Worm (Caenorhabditis elegans) whole organism, mixed stage, embryonic: Measurements from ENCODE around the gene idpp-12.

Source experiments
- M03D4.4 ChIP-seq: sonication (generic microtip); optimal IDR thresholded peaks from 2 replicates; lab custom pipeline; 2017; ENCODE audit warnings: mild to moderate bottlenecking, missing genetic modification characterization, missing compliant biosample characterization
- bed-3 ChIP-seq: fragments of 200-800 bp; sonication (Bioruptor generic); optimal IDR thresholded peaks from 3 replicates; lab custom pipeline; 2018; ENCODE audit warnings: mild to moderate bottlenecking, missing genetic modification characterization, moderate library complexity, missing compliant biosample characterization
- blmp-1 ChIP-seq: fragments of 150-350 bp; optimal IDR thresholded peaks from 2 replicates; lab custom pipeline; 2014; ENCODE audit warnings: missing biosample characterization, missing genetic modification characterization
- ceh-39 ChIP-seq: fragments of 150-350 bp; optimal IDR thresholded peaks from 2 replicates; lab custom pipeline; 2014; ENCODE audit warnings: missing biosample characterization, missing genetic modification characterization
- ceh-43 ChIP-seq: fragments of 200-800 bp; sonication (Bioruptor generic); optimal IDR thresholded peaks from 2 replicates; lab custom pipeline; 2018; ENCODE audit warnings: mild to moderate bottlenecking, missing genetic modification characterization, moderate library complexity, missing compliant biosample characterization
- ceh-83 ChIP-seq: fragments of 200-800 bp; sonication (Bioruptor generic); optimal IDR thresholded peaks from 2 replicates; lab custom pipeline; 2018; ENCODE audit warnings: mild to moderate bottlenecking, missing genetic modification characterization, missing compliant biosample characterization
- ces-1 ChIP-seq: fragments of 150-350 bp; optimal IDR thresholded peaks from 2 replicates; lab custom pipeline; 2014; ENCODE audit warnings: missing biosample characterization, missing genetic modification reagents, missing genetic modification characterization
- cnd-1 ChIP-seq: fragments of 200-800 bp; sonication (Bioruptor generic); optimal IDR thresholded peaks from 2 replicates; lab custom pipeline; 2018; ENCODE audit warnings: mild to moderate bottlenecking, missing genetic modification characterization, missing compliant biosample characterization
- drap-1 ChIP-seq: fragments of 200-800 bp; sonication (Bioruptor generic); optimal IDR thresholded peaks from 3 replicates; lab custom pipeline; 2018; ENCODE audit warnings: mild to moderate bottlenecking, missing genetic modification characterization, missing compliant biosample characterization
- elt-1 ChIP-seq: sonication (generic microtip); optimal IDR thresholded peaks from 2 replicates; lab custom pipeline; 2017; ENCODE audit warnings: missing genetic modification characterization, mild to moderate bottlenecking, missing compliant biosample characterization, antibody characterized with exemption, moderate library complexity, borderline replicate concordance; ENCODE audit not compliant: insufficient read depth
- elt-3 ChIP-seq: fragments of 150-350 bp; optimal IDR thresholded peaks from 2 replicates; lab custom pipeline; 2014; ENCODE audit warnings: missing biosample characterization, missing genetic modification characterization
- flh-1 ChIP-seq: fragments of 200-800 bp; sonication (Bioruptor generic); optimal IDR thresholded peaks from 2 replicates; lab custom pipeline; 2018; ENCODE audit warnings: mild to moderate bottlenecking, missing genetic modification characterization, moderate library complexity, missing compliant biosample characterization
- hlh-1 ChIP-seq: fragments of 150-350 bp; optimal IDR thresholded peaks from 2 replicates; lab custom pipeline; 2014; ENCODE audit warnings: missing biosample characterization, missing genetic modification reagents, missing genetic modification characterization
- lin-13 ChIP-seq: fragments of 150-350 bp; optimal IDR thresholded peaks from 2 replicates; lab custom pipeline; 2014; ENCODE audit warnings: missing biosample characterization, missing genetic modification characterization
- lin-32 ChIP-seq: fragments of 200-800 bp; sonication (Bioruptor generic); optimal IDR thresholded peaks from 2 replicates; lab custom pipeline; 2018; ENCODE audit warnings: mild to moderate bottlenecking, missing genetic modification characterization, missing compliant biosample characterization
- lsy-2 ChIP-seq: fragments of 150-350 bp; optimal IDR thresholded peaks from 2 replicates; lab custom pipeline; 2014; ENCODE audit warnings: missing biosample characterization, missing genetic modification characterization
- mab-5 ChIP-seq: fragments of 150-350 bp; optimal IDR thresholded peaks from 2 replicates; lab custom pipeline; 2014; ENCODE audit warnings: missing biosample characterization, missing genetic modification characterization
- mep-1 ChIP-seq: fragments of 150-350 bp; optimal IDR thresholded peaks from 2 replicates; lab custom pipeline; 2017; ENCODE audit warnings: missing biosample characterization, missing genetic modification reagents, missing genetic modification characterization, inconsistent platforms
- mls-2 ChIP-seq: sonication (generic microtip); optimal IDR thresholded peaks from 2 replicates; lab custom pipeline; 2016; ENCODE audit warnings: mild to moderate bottlenecking, missing genetic modification characterization, moderate library complexity, missing compliant biosample characterization
- nhr-2 ChIP-seq: fragments of 150-350 bp; optimal IDR thresholded peaks from 2 replicates; lab custom pipeline; 2014; ENCODE audit warnings: missing biosample characterization, missing genetic modification characterization
- nhr-237 ChIP-seq: fragments of 150-350 bp; optimal IDR thresholded peaks from 2 replicates; lab custom pipeline; 2014; ENCODE audit warnings: missing biosample characterization, missing genetic modification characterization
- nhr-28 ChIP-seq: fragments of 150-350 bp; optimal IDR thresholded peaks from 2 replicates; lab custom pipeline; 2014; ENCODE audit warnings: missing biosample characterization, missing genetic modification characterization
- nhr-76 ChIP-seq: sonication (generic microtip); optimal IDR thresholded peaks from 2 replicates; lab custom pipeline; 2017; ENCODE audit warnings: missing biosample characterization, missing genetic modification characterization
- pha-4 ChIP-seq: fragments of 150-350 bp; optimal IDR thresholded peaks from 2 replicates; lab custom pipeline; 2018; ENCODE audit warnings: missing biosample characterization, missing genetic modification reagents, missing genetic modification characterization
- sem-2 ChIP-seq: fragments of 200-800 bp; sonication (Bioruptor generic); optimal IDR thresholded peaks from 2 replicates; lab custom pipeline; 2018; ENCODE audit warnings: mild to moderate bottlenecking, missing genetic modification characterization, missing compliant biosample characterization
- sptf-1 ChIP-seq: sonication (generic microtip); optimal IDR thresholded peaks from 2 replicates; lab custom pipeline; 2017; ENCODE audit warnings: mild to moderate bottlenecking, missing genetic modification characterization, moderate library complexity, missing compliant biosample characterization
- tbx-8 ChIP-seq: fragments of 200-800 bp; sonication (Bioruptor generic); optimal IDR thresholded peaks from 2 replicates; lab custom pipeline; 2018; ENCODE audit warnings: mild to moderate bottlenecking, missing genetic modification characterization, moderate library complexity, missing compliant biosample characterization
- unc-120 ChIP-seq: sonication (generic microtip); optimal IDR thresholded peaks from 2 replicates; lab custom pipeline; 2017; ENCODE audit warnings: missing genetic modification characterization, missing compliant biosample characterization; ENCODE audit not compliant: poor library complexity, severe bottlenecking
- unc-39 ChIP-seq: fragments of 150-350 bp; optimal IDR thresholded peaks from 2 replicates; lab custom pipeline; 2014; ENCODE audit warnings: missing biosample characterization, missing genetic modification characterization
- unc-62 ChIP-seq: fragments of 150-350 bp; optimal IDR thresholded peaks from 2 replicates; lab custom pipeline; 2014; ENCODE audit warnings: missing biosample characterization, missing genetic modification reagents, missing genetic modification characterization
- zip-8 ChIP-seq: fragments of 150-350 bp; optimal IDR thresholded peaks from 2 replicates; lab custom pipeline; 2014; ENCODE audit warnings: missing biosample characterization, missing genetic modification characterization
- ztf-11 ChIP-seq: fragments of 150-350 bp; optimal IDR thresholded peaks from 2 replicates; lab custom pipeline; 2014; ENCODE audit warnings: missing biosample characterization, missing genetic modification characterization

Gene idpp-12

ce11 chrIV:3338176-3338575 lies 34.4 kb downstream of the idpp-12 start:
- TF ChIP-seq unc-39 (tag; lab: Kevin White, UChicago) = no peak
- TF ChIP-seq ces-1 (GFP tag; lab: Kevin White, UChicago) = no peak
- no peak for TF ChIP-seq mab-5 (tag; lab: Kevin White, UChicago)
- no peak for TF ChIP-seq ceh-39 (tag; lab: Kevin White, UChicago)
- no peak for TF ChIP-seq drap-1 (GFP tag; lab: Kevin White, UChicago)
- no peak for TF ChIP-seq ceh-43
- TF ChIP-seq nhr-2 (tag; lab: Kevin White, UChicago) = no peak
- no peak for TF ChIP-seq zip-8 (tag; lab: Kevin White, UChicago)
- TF ChIP-seq M03D4.4 (tag; lab: Kevin White, UChicago) = no peak
- no peak for TF ChIP-seq sem-2 (GFP tag; lab: Kevin White, UChicago)
- no peak for TF ChIP-seq unc-62

- TF ChIP-seq ceh-39 (tag; lab: Kevin White, UChicago) = peak; percentile 89
- TF ChIP-seq elt-3 = peak; percentile 27
- TF ChIP-seq mab-5 (tag; lab: Kevin White, UChicago) = peak; percentile 4
- TF ChIP-seq unc-62 = no peak
- peak; percentile 63 for TF ChIP-seq hlh-1 (tag; lab: Kevin White, UChicago)
- peak; percentile 70 for TF ChIP-seq pha-4
- TF ChIP-seq lin-13 (tag; lab: Kevin White, UChicago) = peak; percentile 86
- TF ChIP-seq sptf-1 (tag; lab: Kevin White, UChicago) = peak; percentile 50
- TF ChIP-seq nhr-237 (tag; lab: Kevin White, UChicago) = peak; percentile 83
- no peak for TF ChIP-seq zip-8 (tag; lab: Kevin White, UChicago)
- peak; percentile 97 for TF ChIP-seq mep-1
- no peak for TF ChIP-seq drap-1 (GFP tag; lab: Kevin White, UChicago)
- no peak for TF ChIP-seq nhr-76 (tag; lab: Kevin White, UChicago)
- peak; percentile 86 for TF ChIP-seq ces-1 (GFP tag; lab: Kevin White, UChicago)
- peak; percentile 5 for TF ChIP-seq ztf-11 (tag; lab: Kevin White, UChicago)
- no peak for TF ChIP-seq bed-3
- TF ChIP-seq lsy-2 (tag; lab: Kevin White, UChicago) = peak; percentile 88
- TF ChIP-seq, all 35 proteins: peak for 12
Measured at ce11 chrIV:3338676-3339075, 34.9 kb downstream of the idpp-12 start, which contains the start of gene hrpa-1. TSS of gene hrpa-1 (minus strand) at chrIV:3338867.

- TF ChIP-seq tbx-8 = no peak
- TF ChIP-seq ceh-83 = no peak
- no peak for TF ChIP-seq flh-1 (GFP tag; lab: Kevin White, UChicago)
- no peak for TF ChIP-seq nhr-28 (tag; lab: Kevin White, UChicago)
- TF ChIP-seq elt-1 (tag; lab: Kevin White, UChicago) = no peak
- TF ChIP-seq mab-5 (tag; lab: Kevin White, UChicago) = no peak
- TF ChIP-seq ceh-43 = no peak
- TF ChIP-seq elt-3 = no peak
- no peak for TF ChIP-seq lsy-2 (tag; lab: Kevin White, UChicago)
- TF ChIP-seq blmp-1 = no peak
Measured at ce11 chrIV:3341170-3341569, 37.4 kb downstream of the idpp-12 start, which contains the start of gene F42A6.2. TSS of gene F42A6.2 (plus strand) at chrIV:3341470.

ce11 chrIV:3345484-3345883 lies 41.7 kb downstream of the idpp-12 start:
- no peak for TF ChIP-seq pha-4
- TF ChIP-seq unc-120 = no peak
- TF ChIP-seq nhr-2 (tag; lab: Kevin White, UChicago) = no peak
- TF ChIP-seq cnd-1 = no peak
- TF ChIP-seq ztf-11 (tag; lab: Kevin White, UChicago) = no peak
- TF ChIP-seq lin-32 (GFP tag; lab: Kevin White, UChicago) = no peak
- no peak for TF ChIP-seq mls-2
- TF ChIP-seq drap-1 (GFP tag; lab: Kevin White, UChicago) = no peak
- TF ChIP-seq, all 35 proteins: peak for 0

ce11 chrIV:3348334-3348733 lies 44.5 kb downstream of the idpp-12 start:
- TF ChIP-seq mep-1 (no peak), unc-39 (tag; lab: Kevin White, UChicago) (no peak), ces-1 (GFP tag; lab: Kevin White, UChicago) (no peak), nhr-237 (tag; lab: Kevin White, UChicago) (no peak), tbx-8 (no peak), elt-3 (no peak), drap-1 (GFP tag; lab: Kevin White, UChicago) (no peak), lin-32 (GFP tag; lab: Kevin White, UChicago) (no peak), mab-5 (tag; lab: Kevin White, UChicago) (no peak), flh-1 (GFP tag; lab: Kevin White, UChicago) (no peak), mls-2 (no peak), blmp-1 (no peak), bed-3 (no peak), nhr-2 (tag; lab: Kevin White, UChicago) (no peak), zip-8 (tag; lab: Kevin White, UChicago) (no peak), ceh-43 (no peak), ceh-39 (tag; lab: Kevin White, UChicago) (no peak), pha-4 (no peak)
